Fruit fly (Drosophila melanogaster) whole organism, embryonic: ENCODE data around the gene ppk17.

Experiments used
- C15 ChIP-seq: fragments of 200-800 bp; sonication (Bioruptor generic); IDR thresholded peaks from 3 replicates; pipeline ENCODE4 v1.3.6; 2022; ENCODE audit warnings: missing biosample characterization, missing genetic modification characterization
- CG10462 ChIP-seq: fragments of 200-800 bp; sonication (Bioruptor generic); optimal IDR thresholded peaks from 2 replicates; lab custom pipeline; 2016; ENCODE audit warnings: missing biosample characterization, missing genetic modification characterization
- CG10543 ChIP-seq: fragments of 200-800 bp; sonication (Bioruptor generic); optimal IDR thresholded peaks from 3 replicates; lab custom pipeline; 2017; ENCODE audit warnings: missing biosample characterization, mild to moderate bottlenecking, missing genetic modification characterization, moderate library complexity
- CG12155 ChIP-seq: fragments of 200-800 bp; sonication (Bioruptor generic); optimal IDR thresholded peaks from 3 replicates; lab custom pipeline; 2016; ENCODE audit warnings: missing biosample characterization, missing genetic modification characterization
- CG12659 ChIP-seq: fragments of 200-800 bp; sonication (Bioruptor generic); optimal IDR thresholded peaks from 3 replicates; lab custom pipeline; 2017; ENCODE audit warnings: mild to moderate bottlenecking, missing biosample characterization, missing genetic modification reagents, missing genetic modification characterization
- CG14014 ChIP-seq: fragments of 200-800 bp; sonication (Bioruptor generic); IDR thresholded peaks from 2 replicates; pipeline ENCODE4 v1.3.6; 2022; ENCODE audit warnings: missing biosample characterization, missing genetic modification characterization
- CG14965 ChIP-seq: fragments of 200-800 bp; sonication (Bioruptor generic); optimal IDR thresholded peaks from 2 replicates; lab custom pipeline; 2016; ENCODE audit warnings: missing biosample characterization, missing genetic modification characterization, borderline replicate concordance
- CG15514 ChIP-seq: fragments of 200-800 bp; sonication (Bioruptor generic); optimal IDR thresholded peaks from 3 replicates; lab custom pipeline; 2017; ENCODE audit warnings: missing biosample characterization, missing genetic modification characterization, mild to moderate bottlenecking, moderate library complexity, missing genetic modification reagents
- CG1603 ChIP-seq: fragments of 200-800 bp; sonication (Bioruptor generic); optimal IDR thresholded peaks from 2 replicates; lab custom pipeline; 2019; ENCODE audit warnings: missing biosample characterization, mild to moderate bottlenecking, missing genetic modification characterization, moderate library complexity
- CG17328 ChIP-seq: fragments of 200-800 bp; sonication (Bioruptor generic); IDR thresholded peaks from 2 replicates; pipeline ENCODE4 v1.3.6; 2022; ENCODE audit warnings: missing biosample characterization, missing genetic modification characterization
- CG17568 ChIP-seq: fragments of 200-800 bp; sonication (Bioruptor generic); optimal IDR thresholded peaks from 2 replicates; lab custom pipeline; 2018; ENCODE audit warnings: missing biosample characterization, mild to moderate bottlenecking, missing genetic modification characterization, moderate library complexity
- CG17612 ChIP-seq: fragments of 200-800 bp; sonication (Bioruptor generic); IDR thresholded peaks from 2 replicates; pipeline ENCODE4 v1.3.6; 2022; ENCODE audit warnings: missing biosample characterization, missing genetic modification characterization
- CG1792 ChIP-seq: fragments of 200-800 bp; sonication (Bioruptor generic); optimal IDR thresholded peaks from 2 replicates; lab custom pipeline; 2016; ENCODE audit warnings: missing biosample characterization, missing genetic modification characterization
- CG18476 ChIP-seq: fragments of 200-800 bp; sonication (Bioruptor generic); optimal IDR thresholded peaks from 2 replicates; lab custom pipeline; 2016; ENCODE audit warnings: missing biosample characterization, mild to moderate bottlenecking, missing genetic modification characterization
- CG2199 ChIP-seq: fragments of 200-800 bp; sonication (Bioruptor generic); IDR thresholded peaks from 3 replicates; pipeline ENCODE4 v1.3.6; 2022; ENCODE audit warnings: missing biosample characterization, missing genetic modification characterization
- CG30020 ChIP-seq: fragments of 200-800 bp; optimal IDR thresholded peaks from 2 replicates; lab custom pipeline; 2019; ENCODE audit warnings: missing biosample characterization, mild to moderate bottlenecking, missing genetic modification characterization, moderate library complexity
- CG30431 ChIP-seq: fragments of 200-800 bp; sonication (Bioruptor generic); optimal IDR thresholded peaks from 2 replicates; lab custom pipeline; 2017; ENCODE audit warnings: missing biosample characterization, missing genetic modification characterization
- CG4707 ChIP-seq: fragments of 200-800 bp; sonication (Bioruptor generic); optimal IDR thresholded peaks from 2 replicates; lab custom pipeline; 2018; ENCODE audit warnings: missing biosample characterization, mild to moderate bottlenecking, missing genetic modification characterization, moderate library complexity
- CG7987 ChIP-seq: fragments of 200-800 bp; sonication (Bioruptor generic); optimal IDR thresholded peaks from 2 replicates; lab custom pipeline; 2018; ENCODE audit warnings: missing biosample characterization, mild to moderate bottlenecking, missing genetic modification characterization, moderate library complexity
- CoRest ChIP-seq: fragments of 200-800 bp; sonication (Bioruptor generic); optimal IDR thresholded peaks from 3 replicates; lab custom pipeline; 2018; ENCODE audit warnings: missing biosample characterization, mild to moderate bottlenecking, missing genetic modification characterization, moderate library complexity
- Ets65A ChIP-seq: fragments of 200-800 bp; sonication (Bioruptor generic); peaks from one replicate; lab custom pipeline; 2016; ENCODE audit warnings: missing biosample characterization, missing genetic modification characterization
- Hmx ChIP-seq: fragments of 200-800 bp; sonication (Bioruptor generic); optimal IDR thresholded peaks from 2 replicates; lab custom pipeline; 2016; ENCODE audit warnings: missing biosample characterization, missing genetic modification characterization
- Hsf ChIP-seq: fragments of 200-800 bp; sonication (Bioruptor generic); optimal IDR thresholded peaks from 3 replicates; lab custom pipeline; 2016; ENCODE audit warnings: missing biosample characterization, missing genetic modification characterization
- Nf-YA ChIP-seq: fragments of 200-800 bp; sonication (Bioruptor generic); IDR thresholded peaks from 2 replicates; pipeline ENCODE4 v1.3.6; 2022; ENCODE audit warnings: missing biosample characterization, missing genetic modification characterization
- Nf-YB ChIP-seq: fragments of 200-800 bp; sonication (Bioruptor generic); optimal IDR thresholded peaks from 3 replicates; lab custom pipeline; 2019; ENCODE audit warnings: missing biosample characterization, mild to moderate bottlenecking, missing genetic modification characterization, moderate library complexity
- Optix ChIP-seq: fragments of 200-800 bp; sonication (Bioruptor generic); IDR thresholded peaks from 3 replicates; pipeline ENCODE4 v1.3.6; 2022; ENCODE audit warnings: missing biosample characterization, missing genetic modification characterization
- PHDP ChIP-seq: fragments of 200-800 bp; sonication (Bioruptor generic); optimal IDR thresholded peaks from 3 replicates; lab custom pipeline; 2018; ENCODE audit warnings: missing biosample characterization, mild to moderate bottlenecking, missing genetic modification characterization, moderate library complexity
- Sox102F ChIP-seq: fragments of 200-800 bp; sonication (Bioruptor generic); optimal IDR thresholded peaks from 2 replicates; lab custom pipeline; 2018; ENCODE audit warnings: missing biosample characterization, mild to moderate bottlenecking, missing genetic modification characterization, moderate library complexity
- Ssrp ChIP-seq: fragments of 200-800 bp; sonication (Bioruptor generic); optimal IDR thresholded peaks from 2 replicates; lab custom pipeline; 2018; ENCODE audit warnings: missing biosample characterization, mild to moderate bottlenecking, missing genetic modification characterization, moderate library complexity
- Vsx1 ChIP-seq: fragments of 200-800 bp; sonication (Bioruptor generic); optimal IDR thresholded peaks from 2 replicates; lab custom pipeline; 2017; ENCODE audit warnings: missing biosample characterization, mild to moderate bottlenecking, missing genetic modification characterization, missing genetic modification reagents
- Xbp1 ChIP-seq: fragments of 200-800 bp; sonication (Bioruptor generic); optimal IDR thresholded peaks from 3 replicates; lab custom pipeline; 2016; ENCODE audit warnings: missing biosample characterization, mild to moderate bottlenecking, missing genetic modification characterization
- bowl ChIP-seq: fragments of 200-800 bp; sonication (Bioruptor generic); IDR thresholded peaks from 2 replicates; pipeline ENCODE4 v1.3.6; 2022; ENCODE audit warnings: missing biosample characterization, missing genetic modification characterization
- chn ChIP-seq: fragments of 200-800 bp; sonication (Bioruptor generic); optimal IDR thresholded peaks from 2 replicates; lab custom pipeline; 2016; ENCODE audit warnings: missing biosample characterization, missing genetic modification characterization
- fd3F ChIP-seq: fragments of 200-800 bp; sonication (Bioruptor generic); optimal IDR thresholded peaks from 2 replicates; lab custom pipeline; 2018; ENCODE audit warnings: missing biosample characterization, mild to moderate bottlenecking, missing genetic modification characterization, moderate library complexity
- gem ChIP-seq: fragments of 200-800 bp; sonication (Bioruptor generic); optimal IDR thresholded peaks from 2 replicates; lab custom pipeline; 2019; ENCODE audit warnings: missing biosample characterization, mild to moderate bottlenecking, missing genetic modification characterization, moderate library complexity
- grau ChIP-seq: fragments of 200-800 bp; optimal IDR thresholded peaks from 3 replicates; lab custom pipeline; 2019; ENCODE audit warnings: missing biosample characterization, mild to moderate bottlenecking, missing genetic modification characterization, moderate library complexity
- lmd ChIP-seq: fragments of 200-800 bp; sonication (Bioruptor generic); IDR thresholded peaks from 2 replicates; pipeline ENCODE4 v1.3.6; 2022; ENCODE audit warnings: missing biosample characterization, missing genetic modification characterization
- mam ChIP-seq: fragments of 200-800 bp; sonication (Bioruptor generic); optimal IDR thresholded peaks from 3 replicates; lab custom pipeline; 2016; ENCODE audit warnings: missing biosample characterization, missing genetic modification characterization
- mirr ChIP-seq: fragments of 200-800 bp; sonication (Bioruptor generic); optimal IDR thresholded peaks from 3 replicates; lab custom pipeline; 2018; ENCODE audit warnings: missing biosample characterization, mild to moderate bottlenecking, missing genetic modification characterization
- pita ChIP-seq: fragments of 200-800 bp; sonication (Bioruptor generic); optimal IDR thresholded peaks from 2 replicates; lab custom pipeline; 2017; ENCODE audit warnings: missing biosample characterization, mild to moderate bottlenecking, missing genetic modification characterization
- run ChIP-seq: fragments of 200-800 bp; sonication (Bioruptor generic); optimal IDR thresholded peaks from 3 replicates; lab custom pipeline; 2018; ENCODE audit warnings: missing biosample characterization, mild to moderate bottlenecking, missing genetic modification characterization
- sens-2 ChIP-seq: fragments of 200-800 bp; sonication (Bioruptor generic); IDR thresholded peaks from 2 replicates; pipeline ENCODE4 v1.3.6; 2022; ENCODE audit warnings: missing biosample characterization, missing genetic modification characterization
- sisA ChIP-seq: fragments of 200-800 bp; sonication (Bioruptor generic); IDR thresholded peaks from 2 replicates; pipeline ENCODE4 v1.3.6; 2022; ENCODE audit warnings: missing biosample characterization, missing genetic modification characterization
- slp2 ChIP-seq: fragments of 200-800 bp; sonication (Bioruptor generic); optimal IDR thresholded peaks from 2 replicates; lab custom pipeline; 2016; ENCODE audit warnings: missing biosample characterization, missing genetic modification characterization
- so ChIP-seq: fragments of 200-800 bp; sonication (Bioruptor generic); IDR thresholded peaks from 3 replicates; pipeline ENCODE4 v1.3.6; 2022; ENCODE audit warnings: missing biosample characterization, missing genetic modification characterization
- sob ChIP-seq: fragments of 200-800 bp; sonication (Bioruptor generic); IDR thresholded peaks from 2 replicates; pipeline ENCODE4 v1.3.6; 2022; ENCODE audit warnings: missing biosample characterization, missing genetic modification characterization
- trh ChIP-seq: fragments of 200-800 bp; sonication (Bioruptor generic); optimal IDR thresholded peaks from 2 replicates; lab custom pipeline; 2016; ENCODE audit warnings: missing biosample characterization, missing genetic modification characterization
- ttk ChIP-seq: fragments of 200-800 bp; sonication (Bioruptor generic); IDR thresholded peaks from 2 replicates; pipeline ENCODE4 v2.1.2; 2022; ENCODE audit warnings: missing biosample characterization, missing genetic modification characterization
- twi ChIP-seq: fragments of 200-800 bp; optimal IDR thresholded peaks from 2 replicates; lab custom pipeline; 2019; ENCODE audit warnings: missing biosample characterization, mild to moderate bottlenecking, missing genetic modification characterization, moderate library complexity
- unpg ChIP-seq: fragments of 200-800 bp; sonication (Bioruptor generic); optimal IDR thresholded peaks from 3 replicates; lab custom pipeline; 2018; ENCODE audit warnings: missing biosample characterization, mild to moderate bottlenecking, missing genetic modification characterization, moderate library complexity
- yki ChIP-seq: fragments of >200 bp; optimal IDR thresholded peaks from 3 replicates; lab custom pipeline; 2018

The ppk17 gene

DNA sequence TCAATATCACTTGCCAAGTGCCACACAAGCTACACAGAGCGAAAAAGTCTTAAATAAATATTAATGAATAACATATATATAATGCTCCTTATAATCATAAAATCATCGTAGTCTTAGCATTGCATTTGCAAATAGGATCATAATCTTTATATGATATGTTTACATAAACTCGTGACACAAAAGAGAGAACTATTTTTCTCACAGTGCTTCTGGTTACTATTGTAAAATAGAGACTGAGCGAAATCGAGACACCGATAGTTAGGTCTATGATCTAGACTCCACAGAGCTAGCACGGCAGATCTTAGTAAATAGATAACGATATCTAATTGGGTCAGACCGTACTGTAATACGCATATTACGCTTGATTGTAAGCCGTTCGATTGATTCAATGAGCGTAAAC, 50.7 kb downstream of the ppk17 start (continued):
- TF ChIP-seq run (tag; lab: Kevin White, UChicago) (peak; percentile 3), CoRest (tag; lab: Kevin White, UChicago) (peak; percentile 73), CG10462 (GFP tag; lab: Kevin White, UChicago) (peak; percentile 4), Optix (GFP tag; lab: Robert Waterston, UW) (peak; percentile 22; the same call in 1 of the 3 replicates), gem (tag; lab: Kevin White, UChicago) (peak; percentile 89), fd3F (peak; percentile 51), CG17328 (GFP tag; lab: Robert Waterston, UW) (peak; percentile 88), sisA (GFP tag; lab: Robert Waterston, UW) (peak; percentile 84), Ets65A (peak; percentile 86), trh (peak; percentile 9), Vsx1 (GFP tag; lab: Kevin White, UChicago) (peak; percentile 46), mirr (GFP tag; lab: Kevin White, UChicago) (no peak), C15 (GFP tag; lab: Robert Waterston, UW) (0 out of 3 replicates have a peak, but pooled peaks have one; percentile 7), CG17568 (GFP tag; lab: Kevin White, UChicago) (peak; percentile 62), CG1792 (peak; percentile 42), slp2 (GFP tag; lab: Kevin White, UChicago) (no peak), mam (GFP tag; lab: Kevin White, UChicago) (peak; percentile 5), PHDP (tag; lab: Kevin White, UChicago) (peak; percentile 81), Sox102F (peak; percentile 82), CG14965 (GFP tag; lab: Kevin White, UChicago) (no peak), CG12155 (GFP tag; lab: Kevin White, UChicago) (peak; percentile 31), yki (lab: Kevin White, UChicago) (no peak), CG30020 (tag; lab: Kevin White, UChicago) (peak; percentile 16), CG1603 (tag; lab: Kevin White, UChicago) (peak; percentile 70), CG7987 (GFP tag; lab: Kevin White, UChicago) (no peak), ttk (GFP tag; lab: Robert Waterston, UW) (peak; percentile 83), unpg (peak; percentile 88), Hsf (peak; percentile 48), Ssrp (tag; lab: Kevin White, UChicago) (peak; percentile 72), so (GFP tag; lab: Robert Waterston, UW) (peak; percentile 90), Nf-YB (GFP tag; lab: Kevin White, UChicago) (peak; percentile 55), twi (tag; lab: Kevin White, UChicago) (peak; percentile 0), chn (GFP tag; lab: Kevin White, UChicago) (peak; percentile 18), Xbp1 (GFP tag; lab: Kevin White, UChicago) (peak; percentile 73), CG12659 (GFP tag; lab: Kevin White, UChicago) (peak; percentile 65), Hmx (GFP tag; lab: Kevin White, UChicago) (no peak), pita (GFP tag; lab: Kevin White, UChicago) (no peak), CG17612 (GFP tag; lab: Robert Waterston, UW) (no peak), CG30431 (GFP tag; lab: Kevin White, UChicago) (peak; percentile 38), CG14014 (GFP tag; lab: Robert Waterston, UW) (peak; percentile 88), CG10543 (GFP tag; lab: Kevin White, UChicago) (peak; percentile 6), sob (GFP tag; lab: Robert Waterston, UW) (peak; percentile 89), bowl (GFP tag; lab: Robert Waterston, UW) (peak; percentile 76; the same call in 1 of the 2 replicates), CG2199 (GFP tag; lab: Robert Waterston, UW) (no peak), lmd (GFP tag; lab: Robert Waterston, UW) (peak; percentile 81), sens-2 (peak; percentile 67), CG4707 (peak; percentile 48), Nf-YA (GFP tag; lab: Robert Waterston, UW) (peak; percentile 61; the same call in 1 of the 2 replicates), CG18476 (GFP tag; lab: Kevin White, UChicago) (peak; percentile 52), grau (tag; lab: Kevin White, UChicago) (peak; percentile 79), CG15514 (GFP tag; lab: Kevin White, UChicago) (no peak)
